Fruit fly (Drosophila melanogaster): ENCODE results near the gene CG11726.

- TF ChIP-seq CTCF (optimal IDR thresholded peaks at IDR 0.05) (no peak), CG8478 (optimal IDR thresholded peaks at IDR 0.05) (no peak)
Observed at dm6 chr3L:11399437-11399836, 4.9 kb downstream of the CG11726 start.
